Worm (Caenorhabditis elegans): ENCODE measurements around the gene cyp-35D1.
A peak's percentile ranks its signal among the peaks of the same experiment; 100 is the strongest.

cyp-35D1 gene

ce11 chrV:16029237-16029636 lies 39.8 kb upstream of the cyp-35D1 start:
- TF ChIP-seq ets-7 (tag; optimal IDR thresholded peaks at IDR 0.05) = no peak

ce11 chrV:16031571-16031970 lies 37.5 kb upstream of the cyp-35D1 start, which contains the start of gene T10C6.7:
TSS of gene T10C6.7 (minus strand) at chrV:16031713.
- TF ChIP-seq hmg-4 (GFP tag; optimal IDR thresholded peaks at IDR 0.05) (no peak), ceh-36 (tag; optimal IDR thresholded peaks at IDR 0.05) (no peak), aly-1 (tag; optimal IDR thresholded peaks at IDR 0.05) (no peak), tbx-37 (GFP tag; conservative IDR thresholded peaks at IDR 0.05) (no peak), hnd-1 (tag; optimal IDR thresholded peaks at IDR 0.05) (no peak), tbx-11 (GFP tag; IDR thresholded peaks at IDR 0.05) (no peak), pes-1 (GFP tag; IDR thresholded peaks at IDR 0.05) (no peak), scrt-1 (GFP tag; IDR thresholded peaks at IDR 0.05) (no peak), hmbx-1 (tag; optimal IDR thresholded peaks at IDR 0.05) (no peak), B0310.2 (tag; optimal IDR thresholded peaks at IDR 0.05) (no peak), flt-1 (GFP tag; IDR thresholded peaks at IDR 0.05) (no peak), ceh-13 (GFP tag; optimal IDR thresholded peaks at IDR 0.05) (no peak), ets-7 (tag; optimal IDR thresholded peaks at IDR 0.05) (no peak), sea-1 (GFP tag; conservative IDR thresholded peaks at IDR 0.05) (no peak), tra-4 (tag; optimal IDR thresholded peaks at IDR 0.05) (no peak)

- no peak for TF ChIP-seq tbx-37 (GFP tag; conservative IDR thresholded peaks at IDR 0.05)
Measured at ce11 chrV:16032761-16033160, 36.3 kb upstream of the cyp-35D1 start, which contains the start of gene T10C6.16. TSS of gene T10C6.16 (minus strand) at chrV:16033005.

ce11 chrV:16033491-16033890 lies 35.5 kb upstream of the cyp-35D1 start:
- TF ChIP-seq sea-1 (GFP tag; conservative IDR thresholded peaks at IDR 0.05) (no peak), tbx-37 (GFP tag; conservative IDR thresholded peaks at IDR 0.05) (no peak), tbx-11 (GFP tag; IDR thresholded peaks at IDR 0.05) (no peak), aly-1 (tag; optimal IDR thresholded peaks at IDR 0.05) (no peak), scrt-1 (GFP tag; IDR thresholded peaks at IDR 0.05) (no peak), ceh-13 (GFP tag; optimal IDR thresholded peaks at IDR 0.05) (no peak), ceh-36 (tag; optimal IDR thresholded peaks at IDR 0.05) (no peak), pes-1 (GFP tag; IDR thresholded peaks at IDR 0.05) (no peak)

ce11 chrV:16036166-16036565 lies 32.9 kb upstream of the cyp-35D1 start, which contains the start of gene T10C6.10:
TSS of gene T10C6.10 (plus strand) at chrV:16036413.
- no peak for TF ChIP-seq tra-4 (tag; optimal IDR thresholded peaks at IDR 0.05)
- TF ChIP-seq ets-7 (tag; optimal IDR thresholded peaks at IDR 0.05) = no peak

ce11 chrV:16040140-16040827 lies 28.8 kb upstream of the cyp-35D1 start, which contains the start of the genes his-4 and his-3:
TSS of gene his-4 (minus strand) at chrV:16040515.
TSS of gene his-3 (plus strand) at chrV:16040808.
- TF ChIP-seq ama-1 (optimal IDR thresholded peaks at IDR 0.05) (peak; percentile 87), sea-1 (GFP tag; conservative IDR thresholded peaks at IDR 0.05) (peak; percentile 69), tbx-11 (GFP tag; IDR thresholded peaks at IDR 0.05) (0 out of 2 replicates have a peak, but pooled peaks have one; percentile 4), pes-1 (GFP tag; IDR thresholded peaks at IDR 0.05) (peak; percentile 80), aly-1 (tag; optimal IDR thresholded peaks at IDR 0.05) (peak; percentile 58), flt-1 (GFP tag; IDR thresholded peaks at IDR 0.05) (peak; percentile 59; the same call in 1 of the 2 replicates), tbx-37 (GFP tag; conservative IDR thresholded peaks at IDR 0.05) (0 out of 2 replicates have a peak, but pooled peaks have one; percentile 9)

- TF ChIP-seq hmbx-1 (tag; optimal IDR thresholded peaks at IDR 0.05) (peak; percentile 8), flt-1 (GFP tag; IDR thresholded peaks at IDR 0.05) (0 out of 2 replicates have a peak, but pooled peaks have one; percentile 6), aly-1 (tag; optimal IDR thresholded peaks at IDR 0.05) (peak; percentile 45), scrt-1 (GFP tag; IDR thresholded peaks at IDR 0.05) (0 out of 2 replicates have a peak, but pooled peaks have one; percentile 17), ama-1 (optimal IDR thresholded peaks at IDR 0.05) (peak; percentile 77), pes-1 (GFP tag; IDR thresholded peaks at IDR 0.05) (peak; percentile 61)
Measured at ce11 chrV:16040848-16041247, 28.2 kb upstream of the cyp-35D1 start.

ce11 chrV:16041412-16041811 lies 27.6 kb upstream of the cyp-35D1 start:
- TF ChIP-seq tra-4 (tag; optimal IDR thresholded peaks at IDR 0.05) = no peak
- TF ChIP-seq pes-1 (GFP tag; IDR thresholded peaks at IDR 0.05) = no peak; the same call in 1 of the 2 replicates
- no peak for TF ChIP-seq scrt-1 (GFP tag; IDR thresholded peaks at IDR 0.05)
- no peak for TF ChIP-seq ceh-13 (GFP tag; optimal IDR thresholded peaks at IDR 0.05)
- no peak for TF ChIP-seq ama-1 (optimal IDR thresholded peaks at IDR 0.05)
- no peak for TF ChIP-seq tbx-11 (GFP tag; IDR thresholded peaks at IDR 0.05)
- no peak for TF ChIP-seq hmg-4 (GFP tag; optimal IDR thresholded peaks at IDR 0.05)
- TF ChIP-seq hmbx-1 (tag; optimal IDR thresholded peaks at IDR 0.05) = no peak
- TF ChIP-seq hnd-1 (tag; optimal IDR thresholded peaks at IDR 0.05) = no peak
- TF ChIP-seq flt-1 (GFP tag; IDR thresholded peaks at IDR 0.05) = no peak
- no peak for TF ChIP-seq F13C5.2 (tag; optimal IDR thresholded peaks at IDR 0.05)
- no peak for TF ChIP-seq ceh-36 (tag; optimal IDR thresholded peaks at IDR 0.05)
- no peak for TF ChIP-seq aly-1 (tag; optimal IDR thresholded peaks at IDR 0.05)
- no peak for TF ChIP-seq tbx-37 (GFP tag; conservative IDR thresholded peaks at IDR 0.05)
- TF ChIP-seq B0310.2 (tag; optimal IDR thresholded peaks at IDR 0.05) = no peak
- no peak for TF ChIP-seq ets-7 (tag; optimal IDR thresholded peaks at IDR 0.05)
- TF ChIP-seq sea-1 (GFP tag; conservative IDR thresholded peaks at IDR 0.05) = no peak
